Fruit fly (Drosophila melanogaster): Measurements from ENCODE around the gene CG33710.

Gene CG33710

DNA sequence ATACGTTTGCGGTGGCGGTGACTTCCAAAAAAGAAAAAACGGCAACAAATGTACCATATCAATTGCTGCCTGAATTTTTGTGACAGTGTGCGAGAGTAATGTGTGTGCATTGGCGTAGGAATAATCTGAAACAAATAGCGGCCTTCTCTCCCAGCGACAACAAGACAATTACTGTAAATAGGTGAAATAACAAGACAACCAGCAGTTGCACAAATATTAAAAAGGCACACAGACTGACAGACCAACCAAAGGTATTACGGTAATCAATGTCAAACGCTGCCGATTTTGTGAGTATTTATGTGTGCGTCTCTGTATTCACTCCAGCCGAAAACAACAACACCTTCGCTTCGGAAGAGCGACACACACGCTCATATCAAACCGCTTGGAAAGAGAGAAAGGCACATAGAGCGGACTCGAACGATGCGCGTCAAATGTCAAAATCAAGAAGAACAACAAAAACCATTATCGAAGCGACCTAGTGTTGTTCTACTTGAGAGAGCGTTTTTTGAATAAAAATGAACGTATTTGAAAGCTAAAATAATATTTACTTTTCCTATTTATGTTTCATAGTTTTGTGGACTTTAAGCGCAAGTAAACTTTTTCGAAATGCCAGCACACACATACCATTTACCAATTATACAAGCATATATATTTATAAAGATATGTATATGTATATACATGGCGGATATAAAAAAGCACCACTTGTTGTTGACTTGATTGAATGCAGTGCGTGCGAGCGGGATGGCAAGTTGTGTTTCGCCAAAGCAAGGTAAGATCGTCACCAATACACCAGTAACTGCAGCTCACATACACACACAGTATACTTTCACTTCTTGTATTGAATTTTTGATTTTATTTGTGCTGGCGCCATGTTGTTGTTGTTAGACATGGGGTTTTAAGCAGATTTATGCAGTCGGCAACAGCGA lies 45.5 kb downstream of the CG33710 start (continued):
- TF ChIP-seq CG2199 (GFP tag; IDR thresholded peaks at IDR 0.05) (peak; percentile 83; the same call in 2 of the 3 replicates), btn (GFP tag; optimal IDR thresholded peaks at IDR 0.05) (peak; percentile 72), Atf-2 (GFP tag; optimal IDR thresholded peaks at IDR 0.05) (peak; percentile 49), ham (GFP tag; IDR thresholded peaks at IDR 0.05) (no peak), CG3726 (GFP tag; IDR thresholded peaks at IDR 0.05) (no peak; the same call in 2 of the 3 replicates), CG18262 (tag; optimal IDR thresholded peaks at IDR 0.05) (peak; percentile 43), CG18619 (GFP tag; optimal IDR thresholded peaks at IDR 0.05) (peak; percentile 58), Hr39 (optimal IDR thresholded peaks at IDR 0.05) (no peak), CG10209 (GFP tag; optimal IDR thresholded peaks at IDR 0.05) (peak; percentile 69), wek (GFP tag; optimal IDR thresholded peaks at IDR 0.05) (peak; percentile 77), Meics (GFP tag; optimal IDR thresholded peaks at IDR 0.05) (peak; percentile 55), CG30020 (tag; optimal IDR thresholded peaks at IDR 0.05) (no peak), Nf-YC (tag; optimal IDR thresholded peaks at IDR 0.05) (peak; percentile 42), ab (GFP tag; optimal IDR thresholded peaks at IDR 0.05) (no peak), Side (GFP tag; optimal IDR thresholded peaks at IDR 0.05) (peak; percentile 74), crc (GFP tag; optimal IDR thresholded peaks at IDR 0.05) (no peak)

DNA sequence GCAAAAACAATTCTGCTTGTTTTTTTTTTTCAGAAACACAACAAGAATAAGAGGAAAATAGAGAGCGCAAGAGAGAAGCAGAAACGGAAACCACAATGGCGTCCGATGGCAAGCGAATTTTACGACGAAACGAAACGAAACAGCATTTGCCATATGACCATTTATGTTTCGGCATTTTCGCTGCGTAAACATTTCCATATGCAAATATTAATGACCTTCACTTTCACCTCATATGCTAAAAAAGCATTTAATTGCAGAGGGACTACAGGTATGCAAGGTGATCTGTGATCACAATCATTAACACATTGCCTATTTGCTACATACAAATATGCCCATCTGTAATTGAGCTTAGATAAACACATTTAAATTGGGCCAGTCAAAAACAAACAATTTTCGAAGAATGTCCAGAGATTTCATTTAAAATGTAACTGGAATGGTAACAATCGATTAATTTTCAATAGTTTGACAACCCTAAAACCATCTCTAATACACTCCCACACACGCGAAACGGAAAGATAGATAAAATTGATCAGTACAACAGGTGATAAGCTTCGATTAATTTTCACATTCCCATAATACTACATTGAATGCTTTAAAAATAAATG lies 46.3 kb downstream of the CG33710 start:
- TF ChIP-seq tio (GFP tag; optimal IDR thresholded peaks at IDR 0.05): peak; percentile 7
- peak in 1 of 2 experiments; percentile 29 for TF ChIP-seq Trl (optimal IDR thresholded peaks at IDR 0.05)
- no peak for TF ChIP-seq Trl (GFP tag; optimal IDR thresholded peaks at IDR 0.05)
- peak; percentile 28 for TF ChIP-seq CG6854 (GFP tag; optimal IDR thresholded peaks at IDR 0.05)
- 0 out of 3 replicates have a peak, but pooled peaks have one; percentile 13 for TF ChIP-seq row (GFP tag; IDR thresholded peaks at IDR 0.05)
- no peak for TF ChIP-seq CG8089 (GFP tag; optimal IDR thresholded peaks at IDR 0.05)
- no peak for TF ChIP-seq pita (GFP tag; optimal IDR thresholded peaks at IDR 0.05)

DNA sequence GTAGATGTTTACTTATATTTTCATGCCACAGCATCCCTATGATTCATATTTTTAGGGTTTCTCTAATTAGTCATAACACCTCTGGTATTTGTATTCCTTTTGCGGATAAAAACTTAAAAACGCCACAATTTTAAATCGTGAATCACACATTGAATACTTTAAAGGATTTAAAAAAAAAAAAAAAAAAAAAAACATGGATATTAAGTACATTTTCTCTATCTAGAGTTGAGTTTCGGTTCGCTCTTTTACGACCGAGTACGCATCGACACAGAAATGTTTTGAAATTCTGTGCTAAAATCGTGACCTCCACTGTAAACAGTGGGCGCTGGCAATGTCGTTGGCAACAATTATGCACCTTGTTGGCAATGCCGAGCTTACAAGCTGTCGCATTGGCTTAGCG lies 47.2 kb downstream of the CG33710 start:
- TF ChIP-seq CG11696 (GFP tag; IDR thresholded peaks at IDR 0.05) (peak; percentile 81), row (GFP tag; IDR thresholded peaks at IDR 0.05) (peak; percentile 36; the same call in 1 of the 3 replicates), ap (GFP tag; IDR thresholded peaks at IDR 0.05) (no peak), sug (tag; optimal IDR thresholded peaks at IDR 0.05) (no peak), CG9215 (GFP tag; IDR thresholded peaks at IDR 0.05) (peak; percentile 58), CG17568 (GFP tag; optimal IDR thresholded peaks at IDR 0.05) (no peak), CG11398 (GFP tag; optimal IDR thresholded peaks at IDR 0.05) (no peak), CG15011 (GFP tag; optimal IDR thresholded peaks at IDR 0.05) (no peak), CG6654 (GFP tag; optimal IDR thresholded peaks at IDR 0.05) (no peak), Asciz (GFP tag; optimal IDR thresholded peaks at IDR 0.05) (no peak), CG18011 (GFP tag; optimal IDR thresholded peaks at IDR 0.05) (no peak), al (GFP tag; IDR thresholded peaks at IDR 0.05) (no peak), CG13894 (tag; optimal IDR thresholded peaks at IDR 0.05) (no peak), cad (GFP tag; optimal IDR thresholded peaks at IDR 0.05) (no peak), nau (GFP tag; optimal IDR thresholded peaks at IDR 0.05) (no peak), Nf-YA (GFP tag; IDR thresholded peaks at IDR 0.05) (no peak), Max (GFP tag; optimal IDR thresholded peaks at IDR 0.05) (no peak), exex (tag; optimal IDR thresholded peaks at IDR 0.05) (no peak), tio (GFP tag; optimal IDR thresholded peaks at IDR 0.05) (peak; percentile 39), CG14050 (GFP tag; IDR thresholded peaks at IDR 0.05) (no peak), CG8924 (tag; optimal IDR thresholded peaks at IDR 0.05) (no peak), CG6689 (GFP tag; IDR thresholded peaks at IDR 0.05) (peak; percentile 24; the same call in 1 of the 2 replicates), inv (GFP tag; IDR thresholded peaks at IDR 0.05; ENCODE audit: partially characterized antibody) (no peak), gsb-n (tag; optimal IDR thresholded peaks at IDR 0.05) (no peak), Doc2 (GFP tag; IDR thresholded peaks at IDR 0.05) (no peak), Ptx1 (GFP tag; IDR thresholded peaks at IDR 0.05) (no peak)

All from whole organism, embryonic.